Fruit fly (Drosophila melanogaster) whole organism, prepupa: ENCODE results near the gene FER.

ENCODE experiments used
- Blimp-1 ChIP-seq: fragments of 200-800 bp; sonication (Bioruptor generic); optimal IDR thresholded peaks from 3 replicates; lab custom pipeline; 2017; ENCODE audit warnings: missing biosample characterization, missing genetic modification characterization, mild to moderate bottlenecking, moderate library complexity, missing genetic modification reagents
- CG10631 ChIP-seq: fragments of 200-800 bp; sonication (Bioruptor generic); optimal IDR thresholded peaks from 2 replicates; lab custom pipeline; 2016; ENCODE audit warnings: missing biosample characterization, missing genetic modification characterization
- CG10669 ChIP-seq: fragments of 200-800 bp; sonication (Bioruptor generic); optimal IDR thresholded peaks from 3 replicates; lab custom pipeline; 2018; ENCODE audit warnings: missing biosample characterization, mild to moderate bottlenecking, missing genetic modification characterization, moderate library complexity
- CG11294 ChIP-seq: fragments of 200-800 bp; sonication (Bioruptor generic); IDR thresholded peaks from 2 replicates; pipeline ENCODE4 v1.3.6; 2022; ENCODE audit warnings: missing biosample characterization, missing genetic modification characterization
- CG11762 ChIP-seq: fragments of 200-800 bp; sonication (Bioruptor generic); optimal IDR thresholded peaks from 3 replicates; lab custom pipeline; 2016; ENCODE audit warnings: missing biosample characterization, missing genetic modification characterization; ENCODE audit not compliant: insufficient read depth
- CG11902 ChIP-seq: fragments of 200-800 bp; sonication (Bioruptor generic); optimal IDR thresholded peaks from 3 replicates; lab custom pipeline; 2016; ENCODE audit warnings: missing biosample characterization, missing genetic modification characterization
- CG15336 ChIP-seq: fragments of 200-800 bp; sonication (Bioruptor generic); IDR thresholded peaks from 2 replicates; pipeline ENCODE4 v1.3.6; 2022; ENCODE audit warnings: missing biosample characterization, missing genetic modification characterization
- CG3032 ChIP-seq: fragments of 200-800 bp; optimal IDR thresholded peaks from 2 replicates; lab custom pipeline; 2019; ENCODE audit warnings: missing biosample characterization, mild to moderate bottlenecking, missing genetic modification characterization, moderate library complexity
- CG31627 ChIP-seq: fragments of 200-800 bp; sonication (Bioruptor generic); optimal IDR thresholded peaks from 3 replicates; lab custom pipeline; 2016; ENCODE audit warnings: missing biosample characterization, missing genetic modification characterization
- CG32006 ChIP-seq: fragments of 200-800 bp; sonication (Bioruptor generic); optimal IDR thresholded peaks from 3 replicates; lab custom pipeline; 2017; ENCODE audit warnings: missing biosample characterization, mild to moderate bottlenecking, missing genetic modification characterization
- CG34406 ChIP-seq: fragments of 200-800 bp; sonication (Bioruptor generic); optimal IDR thresholded peaks from 3 replicates; lab custom pipeline; 2016; ENCODE audit warnings: missing biosample characterization, missing genetic modification characterization
- CG3919 ChIP-seq: fragments of 200-800 bp; sonication (Bioruptor generic); optimal IDR thresholded peaks from 3 replicates; lab custom pipeline; 2016; ENCODE audit warnings: missing biosample characterization, missing genetic modification characterization
- CG4318 ChIP-seq: fragments of 200-800 bp; sonication (Bioruptor generic); optimal IDR thresholded peaks from 3 replicates; lab custom pipeline; 2017; ENCODE audit warnings: missing biosample characterization, mild to moderate bottlenecking, missing genetic modification characterization
- CG6163 ChIP-seq: fragments of 200-800 bp; sonication (Bioruptor generic); IDR thresholded peaks from 3 replicates; pipeline ENCODE4 v1.3.6; 2022; ENCODE audit warnings: missing biosample characterization, missing genetic modification characterization
- CG6276 ChIP-seq: fragments of 200-800 bp; sonication (Bioruptor generic); optimal IDR thresholded peaks from 2 replicates; lab custom pipeline; 2017; ENCODE audit warnings: missing biosample characterization, mild to moderate bottlenecking, missing genetic modification characterization
- CG6792 ChIP-seq: fragments of 200-800 bp; sonication (Bioruptor generic); optimal IDR thresholded peaks from 3 replicates; lab custom pipeline; 2016; ENCODE audit warnings: missing biosample characterization, missing genetic modification characterization
- CG6808 ChIP-seq: fragments of 200-800 bp; sonication (Bioruptor generic); optimal IDR thresholded peaks from 3 replicates; lab custom pipeline; 2017; ENCODE audit warnings: missing biosample characterization, missing genetic modification characterization, mild to moderate bottlenecking, moderate library complexity, missing genetic modification reagents
- CG6854 ChIP-seq: fragments of 200-800 bp; sonication (Bioruptor generic); optimal IDR thresholded peaks from 2 replicates; lab custom pipeline; 2017; ENCODE audit warnings: missing biosample characterization, mild to moderate bottlenecking, missing genetic modification characterization
- CG7368 ChIP-seq: fragments of 200-800 bp; sonication (Bioruptor generic); optimal IDR thresholded peaks from 3 replicates; lab custom pipeline; 2016; ENCODE audit warnings: missing biosample characterization, missing genetic modification characterization
- CG8119 ChIP-seq: fragments of 200-800 bp; sonication (Bioruptor generic); IDR thresholded peaks from 3 replicates; pipeline ENCODE4 v1.3.6; 2022; ENCODE audit warnings: missing biosample characterization, missing genetic modification characterization
- CG8319 ChIP-seq: fragments of 200-800 bp; sonication (Bioruptor generic); optimal IDR thresholded peaks from 3 replicates; lab custom pipeline; 2016; ENCODE audit warnings: missing biosample characterization, missing genetic modification characterization
- CG8632 ChIP-seq: fragments of 200-800 bp; sonication (Bioruptor generic); optimal IDR thresholded peaks from 3 replicates; lab custom pipeline; 2016; ENCODE audit warnings: missing biosample characterization, missing genetic modification characterization
- CG9139 ChIP-seq: fragments of 200-800 bp; sonication (Bioruptor generic); optimal IDR thresholded peaks from 3 replicates; lab custom pipeline; 2017; ENCODE audit warnings: missing biosample characterization, mild to moderate bottlenecking, missing genetic modification characterization
- Ets21C ChIP-seq: fragments of 200-800 bp; sonication (Bioruptor generic); optimal IDR thresholded peaks from 3 replicates; lab custom pipeline; 2016; ENCODE audit warnings: missing biosample characterization, missing genetic modification characterization
- Ets96B ChIP-seq: fragments of 200-800 bp; optimal IDR thresholded peaks from 2 replicates; lab custom pipeline; 2019; ENCODE audit warnings: missing biosample characterization, mild to moderate bottlenecking, missing genetic modification characterization, moderate library complexity
- Hr38 ChIP-seq: sonication (Bioruptor generic); optimal IDR thresholded peaks from 2 replicates; lab custom pipeline; 2016; ENCODE audit warnings: missing biosample characterization, missing genetic modification characterization
- Hr39 ChIP-seq: fragments of 200-800 bp; sonication (Bioruptor generic); optimal IDR thresholded peaks from 2 replicates; lab custom pipeline; 2016; ENCODE audit warnings: missing biosample characterization, missing genetic modification characterization
- Hr4 ChIP-seq: fragments of 200-800 bp; sonication (Bioruptor generic); optimal IDR thresholded peaks from 3 replicates; lab custom pipeline; 2016; ENCODE audit warnings: missing biosample characterization, missing genetic modification characterization
- Smox ChIP-seq: fragments of 200-800 bp; sonication (Bioruptor generic); optimal IDR thresholded peaks from 3 replicates; lab custom pipeline; 2016; ENCODE audit warnings: missing biosample characterization, missing genetic modification characterization
- Sox102F ChIP-seq: fragments of 200-800 bp; sonication (Bioruptor generic); optimal IDR thresholded peaks from 2 replicates; lab custom pipeline; 2016; ENCODE audit warnings: missing biosample characterization, mild to moderate bottlenecking, missing genetic modification characterization
- Sox14 ChIP-seq: fragments of 200-800 bp; sonication (Bioruptor generic); optimal IDR thresholded peaks from 3 replicates; lab custom pipeline; 2016; ENCODE audit warnings: missing biosample characterization, missing genetic modification characterization
- achi ChIP-seq: fragments of 200-800 bp; sonication (Bioruptor generic); optimal IDR thresholded peaks from 3 replicates; lab custom pipeline; 2016; ENCODE audit warnings: missing biosample characterization, missing genetic modification characterization
- acj6 ChIP-seq: fragments of 200-800 bp; sonication (Bioruptor generic); optimal IDR thresholded peaks from 3 replicates; lab custom pipeline; 2016; ENCODE audit warnings: missing biosample characterization, missing genetic modification characterization
- cyc ChIP-seq: fragments of 200-800 bp; sonication (Bioruptor generic); optimal IDR thresholded peaks from 3 replicates; lab custom pipeline; 2016; ENCODE audit warnings: missing biosample characterization, missing genetic modification characterization
- dac ChIP-seq: fragments of 200-800 bp; sonication (Bioruptor generic); optimal IDR thresholded peaks from 2 replicates; lab custom pipeline; 2017; ENCODE audit warnings: missing biosample characterization, mild to moderate bottlenecking, missing genetic modification characterization
- dsx ChIP-seq: fragments of 200-800 bp; optimal IDR thresholded peaks from 3 replicates; lab custom pipeline; 2019; ENCODE audit warnings: missing biosample characterization, mild to moderate bottlenecking, missing genetic modification characterization, moderate library complexity; ENCODE audit not compliant: poor library complexity, severe bottlenecking
- eg ChIP-seq: fragments of 200-800 bp; sonication (Bioruptor generic); IDR thresholded peaks from 3 replicates; pipeline ENCODE4 v1.3.6; 2022; ENCODE audit warnings: missing biosample characterization, missing genetic modification characterization
- esn ChIP-seq: fragments of 200-800 bp; sonication (Bioruptor generic); optimal IDR thresholded peaks from 2 replicates; lab custom pipeline; 2016; ENCODE audit warnings: missing biosample characterization, mild to moderate bottlenecking, missing genetic modification characterization, moderate library complexity
- fd85E ChIP-seq: fragments of 200-800 bp; sonication (Bioruptor generic); optimal IDR thresholded peaks from 3 replicates; lab custom pipeline; 2016; ENCODE audit warnings: missing biosample characterization, missing genetic modification characterization
- fkh ChIP-seq: fragments of 200-800 bp; sonication (Bioruptor generic); optimal IDR thresholded peaks from 3 replicates; lab custom pipeline; 2017; ENCODE audit warnings: missing biosample characterization, mild to moderate bottlenecking, missing genetic modification characterization, moderate library complexity
- lz ChIP-seq: fragments of 200-800 bp; sonication (Bioruptor generic); optimal IDR thresholded peaks from 3 replicates; lab custom pipeline; 2016; ENCODE audit warnings: missing biosample characterization, missing genetic modification characterization
- net ChIP-seq: fragments of 200-800 bp; sonication (Bioruptor generic); optimal IDR thresholded peaks from 3 replicates; lab custom pipeline; 2016; ENCODE audit warnings: missing biosample characterization, missing genetic modification characterization
- pdm3 ChIP-seq: fragments of 200-800 bp; sonication (Bioruptor generic); optimal IDR thresholded peaks from 3 replicates; lab custom pipeline; 2016; ENCODE audit warnings: missing biosample characterization, missing genetic modification characterization
- salr ChIP-seq, 2 experiments: fragments of 200-800 bp; sonication (Bioruptor generic); optimal IDR thresholded peaks; 3 replicates each; lab custom pipeline; 2016 to 2018; ENCODE audit warnings: missing biosample characterization in 2 of 2, missing genetic modification characterization in 2 of 2, mild to moderate bottlenecking in 1 of 2
- ss ChIP-seq, 2 experiments: fragments of 200-800 bp; sonication (Bioruptor generic); optimal IDR thresholded peaks; 2 replicates in 1 of 2; 3 replicates in 1 of 2; lab custom pipeline; 2017 to 2018; ENCODE audit warnings: mild to moderate bottlenecking in 2 of 2, missing biosample characterization in 2 of 2, missing genetic modification characterization in 2 of 2, moderate library complexity in 1 of 2
- svp ChIP-seq: fragments of 200-800 bp; sonication (Bioruptor generic); peaks from one replicate; lab custom pipeline; 2016; ENCODE audit warnings: missing biosample characterization, missing genetic modification characterization
- topi ChIP-seq: fragments of 200-800 bp; sonication (Bioruptor generic); optimal IDR thresholded peaks from 3 replicates; lab custom pipeline; 2016; ENCODE audit warnings: missing biosample characterization, missing genetic modification characterization
- vri ChIP-seq: fragments of 200-800 bp; sonication (Bioruptor generic); optimal IDR thresholded peaks from 3 replicates; lab custom pipeline; 2016; ENCODE audit warnings: missing biosample characterization, mild to moderate bottlenecking, missing genetic modification characterization

FER gene

DNA sequence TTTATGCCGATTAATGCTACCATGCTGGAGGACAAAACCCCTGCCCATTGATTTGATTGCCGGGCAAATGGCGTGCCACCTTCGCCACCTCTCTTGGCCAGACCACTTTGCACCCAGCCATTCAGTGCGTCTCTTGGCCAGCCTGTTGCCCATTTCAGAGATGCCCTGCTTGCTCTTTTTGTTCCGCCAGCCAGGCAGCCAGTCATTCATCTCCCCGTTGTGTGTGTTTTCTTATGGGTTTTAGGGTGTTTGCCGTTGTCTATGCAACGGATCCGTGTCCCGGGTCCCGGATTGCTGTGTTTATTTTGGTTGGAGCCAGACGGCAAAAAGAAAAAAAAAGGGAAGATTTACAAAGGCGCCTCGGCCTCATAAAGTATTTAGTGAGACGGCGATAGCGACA is 1.7 kb upstream of the FER start:
- TF ChIP-seq CG34406 (GFP tag; lab: Kevin White, UChicago) (no peak), fkh (GFP tag; lab: Kevin White, UChicago) (peak; percentile 6), CG6163 (GFP tag; lab: Robert Waterston, UW) (0 out of 3 replicates have a peak, but pooled peaks have one; percentile 32), eg (GFP tag; lab: Robert Waterston, UW) (0 out of 3 replicates have a peak, but pooled peaks have one; percentile 22)
- TF ChIP-seq, all 60 proteins: peak for 3

DNA sequence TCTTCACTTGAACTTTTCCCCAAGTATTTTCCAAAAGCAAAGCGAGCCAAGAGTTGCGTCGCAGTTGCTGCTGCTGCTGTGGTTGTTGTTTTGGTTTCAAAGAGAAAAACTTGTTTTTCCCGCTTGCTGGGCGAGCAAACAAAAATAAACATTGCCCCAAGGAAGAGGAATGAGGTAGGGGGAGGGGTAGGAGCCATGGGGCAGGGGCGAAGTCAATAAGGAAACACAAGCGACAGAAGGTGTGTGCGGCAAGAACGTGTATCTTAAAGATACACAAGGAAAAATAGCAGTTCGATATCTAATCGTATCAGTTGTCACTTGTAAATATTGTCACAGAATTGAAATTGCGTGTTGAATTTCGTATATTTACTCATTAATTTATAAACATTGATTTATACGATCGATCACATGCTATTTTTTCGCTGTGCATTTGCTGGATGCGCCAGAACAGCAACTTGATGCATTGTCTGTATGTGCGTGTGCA is 762 bp downstream of the FER start:
- peak; percentile 89 for TF ChIP-seq CG34406 (GFP tag; lab: Kevin White, UChicago)
- peak; percentile 95 for TF ChIP-seq CG8119 (GFP tag; lab: Robert Waterston, UW)
- peak; percentile 91 for TF ChIP-seq cyc (GFP tag; lab: Kevin White, UChicago)
- TF ChIP-seq CG15336 (GFP tag; lab: Robert Waterston, UW): peak; percentile 96
- TF ChIP-seq eg (GFP tag; lab: Robert Waterston, UW): peak; percentile 95
- peak; percentile 91 for TF ChIP-seq CG31627
- peak; percentile 83 for TF ChIP-seq CG11294 (GFP tag; lab: Robert Waterston, UW)
- TF ChIP-seq acj6 (GFP tag; lab: Kevin White, UChicago): peak; percentile 95
- peak; percentile 96 for TF ChIP-seq CG10669
- TF ChIP-seq CG6808 (GFP tag; lab: Kevin White, UChicago): peak; percentile 97
- peak; percentile 96 for TF ChIP-seq dsx (GFP tag; lab: Kevin White, UChicago)
- peak; percentile 87 for TF ChIP-seq Ets21C (GFP tag; lab: Kevin White, UChicago)
- peak; percentile 91 for TF ChIP-seq Smox (GFP tag; lab: Kevin White, UChicago)
- peak; percentile 97 for TF ChIP-seq Sox14 (GFP tag; lab: Kevin White, UChicago)
- peak; percentile 93 for TF ChIP-seq CG7368 (GFP tag; lab: Kevin White, UChicago)
- no peak for TF ChIP-seq Hr38 (GFP tag; lab: Kevin White, UChicago)
- TF ChIP-seq CG32006 (GFP tag; lab: Kevin White, UChicago): peak; percentile 95
- peak; percentile 91 for TF ChIP-seq lz
- peak; percentile 91 for TF ChIP-seq Hr39 (GFP tag; lab: Kevin White, UChicago)
- TF ChIP-seq Blimp-1 (GFP tag; lab: Kevin White, UChicago): peak; percentile 82
- peak; percentile 98 for TF ChIP-seq CG3032 (tag; lab: Kevin White, UChicago)
- TF ChIP-seq net (GFP tag; lab: Kevin White, UChicago): peak; percentile 93
- TF ChIP-seq CG6276: peak; percentile 96
- TF ChIP-seq CG6854 (GFP tag; lab: Kevin White, UChicago): peak; percentile 90
- TF ChIP-seq CG3919: peak; percentile 98
- peak; percentile 92 for TF ChIP-seq pdm3
- peak; percentile 78 for TF ChIP-seq CG11902 (GFP tag; lab: Kevin White, UChicago)
- TF ChIP-seq salr (GFP tag; optimal IDR thresholded peaks at IDR 0.05; lab: Kevin White, UChicago): peak; percentile 95 to 96
- TF ChIP-seq CG4318 (GFP tag; lab: Kevin White, UChicago): peak; percentile 86
- TF ChIP-seq CG11762 (GFP tag; lab: Kevin White, UChicago): peak; percentile 95
- peak; percentile 95 for TF ChIP-seq achi (GFP tag; lab: Kevin White, UChicago)
- TF ChIP-seq fkh (GFP tag; lab: Kevin White, UChicago): peak; percentile 93
- peak; percentile 94 for TF ChIP-seq esn (GFP tag; lab: Kevin White, UChicago)
- peak; percentile 81 for TF ChIP-seq fd85E
- TF ChIP-seq CG6163 (GFP tag; lab: Robert Waterston, UW): peak; percentile 98
- TF ChIP-seq ss (GFP tag; optimal IDR thresholded peaks at IDR 0.05; lab: Kevin White, UChicago): peak; percentile 97 to 98
- TF ChIP-seq Ets96B (tag; lab: Kevin White, UChicago): peak; percentile 98
- peak; percentile 92 for TF ChIP-seq Sox102F
- TF ChIP-seq CG10631 (GFP tag; lab: Kevin White, UChicago): peak; percentile 97
- peak; percentile 94 for TF ChIP-seq CG9139 (GFP tag; lab: Kevin White, UChicago)
- TF ChIP-seq dac: peak; percentile 84
- TF ChIP-seq CG8632 (GFP tag; lab: Kevin White, UChicago): peak; percentile 91
- TF ChIP-seq Hr4 (GFP tag; lab: Kevin White, UChicago): peak; percentile 86
- peak; percentile 94 for TF ChIP-seq svp (GFP tag; lab: Kevin White, UChicago)
- peak; percentile 94 for TF ChIP-seq CG6792 (GFP tag; lab: Kevin White, UChicago)
- TF ChIP-seq CG8319 (GFP tag; lab: Kevin White, UChicago): peak; percentile 93
- peak; percentile 92 for TF ChIP-seq topi (GFP tag; lab: Kevin White, UChicago)
- peak; percentile 89 for TF ChIP-seq vri (GFP tag; lab: Kevin White, UChicago)
